Fruit fly (Drosophila melanogaster) ovary, adult (tissue): ENCODE results near the gene natalisin.

ENCODE experiments used
- CG17801 ChIP-seq: fragments of 200-800 bp; optimal IDR thresholded peaks from 2 replicates; lab custom pipeline; 2019; ENCODE audit warnings: missing biosample characterization, mild to moderate bottlenecking, missing genetic modification characterization, moderate library complexity; ENCODE audit not compliant: partially characterized antibody

The natalisin gene

dm6 chr3R:14430291-14430690 is 11.9 kb downstream of the natalisin start:
- no peak for TF ChIP-seq CG17801 (GFP tag; lab: Kevin White, UChicago)

- TF ChIP-seq CG17801 (GFP tag; lab: Kevin White, UChicago), result no peak
These were observed 13.5 kb downstream of the natalisin start for dm6 chr3R:14431887-14432286.

- no peak for TF ChIP-seq CG17801 (GFP tag; lab: Kevin White, UChicago)
These were observed 17.6 kb downstream of the natalisin start for dm6 chr3R:14436011-14436410.

dm6 chr3R:14436459-14436858 is 18.1 kb downstream of the natalisin start:
- TF ChIP-seq CG17801 (GFP tag; lab: Kevin White, UChicago), result no peak

dm6 chr3R:14438267-14438666 is 19.9 kb downstream of the natalisin start:
- no peak for TF ChIP-seq CG17801 (GFP tag; lab: Kevin White, UChicago)

dm6 chr3R:14441509-14441908 is 23.1 kb downstream of the natalisin start:
- no peak for TF ChIP-seq CG17801 (GFP tag; lab: Kevin White, UChicago)

- no peak for TF ChIP-seq CG17801 (GFP tag; lab: Kevin White, UChicago)
These were observed 25.8 kb downstream of the natalisin start for dm6 chr3R:14444170-14444569.

dm6 chr3R:14445092-14445491 is 26.7 kb downstream of the natalisin start:
- TF ChIP-seq CG17801 (GFP tag; lab: Kevin White, UChicago), result no peak

dm6 chr3R:14449304-14449703 is 30.9 kb downstream of the natalisin start:
- TF ChIP-seq CG17801 (GFP tag; lab: Kevin White, UChicago), result no peak

dm6 chr3R:14451050-14451914 is 32.9 kb downstream of the natalisin start:
- TF ChIP-seq CG17801 (GFP tag; lab: Kevin White, UChicago), result no peak

dm6 chr3R:14454080-14454479 is 35.7 kb downstream of the natalisin start:
- no peak for TF ChIP-seq CG17801 (GFP tag; lab: Kevin White, UChicago)

- no peak for TF ChIP-seq CG17801 (GFP tag; lab: Kevin White, UChicago)
These were observed 37.1 kb downstream of the natalisin start for dm6 chr3R:14455478-14455877.

- no peak for TF ChIP-seq CG17801 (GFP tag; lab: Kevin White, UChicago)
These were observed 37.9 kb downstream of the natalisin start for dm6 chr3R:14456214-14456862.

dm6 chr3R:14456995-14457394 is 38.6 kb downstream of the natalisin start:
- no peak for TF ChIP-seq CG17801 (GFP tag; lab: Kevin White, UChicago)

- TF ChIP-seq CG17801 (GFP tag; lab: Kevin White, UChicago), result no peak
These were observed 39.5 kb downstream of the natalisin start for dm6 chr3R:14457912-14458311.

- no peak for TF ChIP-seq CG17801 (GFP tag; lab: Kevin White, UChicago)
These were observed 40.1 kb downstream of the natalisin start for dm6 chr3R:14458448-14458847.
